Fruit fly (Drosophila melanogaster): ENCODE data around the gene RagA-B.

- TF ChIP-seq psq (optimal IDR thresholded peaks at IDR 0.05) (no peak), Sin3A (optimal IDR thresholded peaks at IDR 0.05) (no peak)
These were observed 24.1 kb upstream of the RagA-B start, which contains the start of gene CG11983 for dm6 chr3R:9008202-9008601.

Data from Kc167 (cell line).